Worm (Caenorhabditis elegans): ENCODE results near the gene bli-5.
"Not testable (repeated sequence)": the region's sequence is repeated elsewhere in the genome, so short reads cannot be mapped to it uniquely, and the experiment has no call there.

Gene bli-5

DNA sequence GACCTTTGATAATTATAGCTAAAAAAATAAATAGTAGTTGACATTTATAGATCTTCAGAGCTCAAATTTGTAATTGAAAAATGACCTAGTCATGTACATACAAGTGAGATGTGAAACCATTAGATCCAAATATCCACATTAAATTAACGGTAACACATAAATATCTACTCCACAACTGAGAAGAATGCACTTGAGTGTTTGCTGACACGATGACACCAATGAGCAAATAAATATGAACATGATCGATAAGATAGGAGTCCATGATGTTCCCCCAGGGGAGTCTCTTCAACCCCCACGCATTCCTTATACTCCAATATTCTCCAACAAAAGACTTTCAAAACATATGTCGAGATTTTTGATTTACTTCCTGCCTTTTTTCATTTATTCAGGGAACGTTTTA, 25.1 kb downstream of the bli-5 start, which contains the start of gene ttr-52:
ttr-52 (plus strand) TSS at position 301 of the 400 bp plus-strand sequence.
- TF ChIP-seq ztf-18 (tag; optimal IDR thresholded peaks at IDR 0.05) (no peak), pbrm-1 (GFP tag; IDR thresholded peaks at IDR 0.05) (no peak), lin-40 (tag; optimal IDR thresholded peaks at IDR 0.05) (no peak), B0261.1 (tag; optimal IDR thresholded peaks at IDR 0.05) (no peak), ceh-58 (GFP tag; IDR thresholded peaks at IDR 0.05) (no peak), lin-54 (GFP tag; optimal IDR thresholded peaks at IDR 0.05) (no peak), K12H6.12 (tag; optimal IDR thresholded peaks at IDR 0.05) (no peak), ztf-25 (GFP tag; IDR thresholded peaks at IDR 0.05) (no peak), F22D6.2 (tag; optimal IDR thresholded peaks at IDR 0.05) (no peak)

DNA sequence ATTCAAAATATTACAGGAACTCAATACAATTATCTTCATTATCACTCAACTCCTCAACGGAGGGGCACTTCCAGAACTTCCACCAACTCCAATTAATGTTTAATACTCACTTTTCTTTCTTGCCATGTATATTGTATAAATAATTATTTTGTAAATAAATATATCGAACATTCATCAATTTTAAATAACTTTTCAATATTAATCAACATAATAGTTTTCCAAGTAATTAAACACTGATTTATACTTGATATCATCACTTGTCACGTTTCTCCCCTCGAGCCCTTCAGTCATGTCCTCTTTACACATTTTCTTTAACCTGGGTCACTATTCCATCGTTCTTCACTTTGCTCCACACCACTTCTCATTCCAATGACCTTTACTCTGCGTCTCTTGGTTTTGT, 26.6 kb downstream of the bli-5 start, which contains the start of gene mig-18:
mig-18 (plus strand) TSS at position 301 of the 400 bp plus-strand sequence.
- TF ChIP-seq F57C9.4 (tag; optimal IDR thresholded peaks at IDR 0.05) = no peak
- no peak for TF ChIP-seq ztf-25 (GFP tag; IDR thresholded peaks at IDR 0.05)
- TF ChIP-seq K12H6.12 (tag; optimal IDR thresholded peaks at IDR 0.05) = no peak
- TF ChIP-seq lin-26 (GFP tag; IDR thresholded peaks at IDR 0.05) = no peak
- TF ChIP-seq mxl-1 (tag; optimal IDR thresholded peaks at IDR 0.05) = no peak
- no peak for TF ChIP-seq sdz-38 (tag; optimal IDR thresholded peaks at IDR 0.05)
- TF ChIP-seq C17E4.6 (GFP tag; IDR thresholded peaks at IDR 0.05) = no peak
- no peak for TF ChIP-seq D2030.7 (GFP tag; IDR thresholded peaks at IDR 0.05)
- TF ChIP-seq gei-17 (GFP tag; optimal IDR thresholded peaks at IDR 0.05) = no peak
- TF ChIP-seq bed-1 (GFP tag; IDR thresholded peaks at IDR 0.05) = no peak
- no peak for TF ChIP-seq mel-28 (tag; optimal IDR thresholded peaks at IDR 0.05; ENCODE audit: borderline replicate concordance)
- no peak for TF ChIP-seq hmg-20 (GFP tag; IDR thresholded peaks at IDR 0.05)
- no peak for TF ChIP-seq atf-7 (tag; optimal IDR thresholded peaks at IDR 0.05)
- no peak for TF ChIP-seq C06A6.2 (GFP tag; conservative IDR thresholded peaks at IDR 0.05)
- no peak for TF ChIP-seq Y67H2A.10 (GFP tag; conservative IDR thresholded peaks at IDR 0.05)
- no peak for TF ChIP-seq ama-1 (optimal IDR thresholded peaks at IDR 0.05)
- TF ChIP-seq ama-1 (GFP tag; optimal IDR thresholded peaks at IDR 0.05) = no peak

DNA sequence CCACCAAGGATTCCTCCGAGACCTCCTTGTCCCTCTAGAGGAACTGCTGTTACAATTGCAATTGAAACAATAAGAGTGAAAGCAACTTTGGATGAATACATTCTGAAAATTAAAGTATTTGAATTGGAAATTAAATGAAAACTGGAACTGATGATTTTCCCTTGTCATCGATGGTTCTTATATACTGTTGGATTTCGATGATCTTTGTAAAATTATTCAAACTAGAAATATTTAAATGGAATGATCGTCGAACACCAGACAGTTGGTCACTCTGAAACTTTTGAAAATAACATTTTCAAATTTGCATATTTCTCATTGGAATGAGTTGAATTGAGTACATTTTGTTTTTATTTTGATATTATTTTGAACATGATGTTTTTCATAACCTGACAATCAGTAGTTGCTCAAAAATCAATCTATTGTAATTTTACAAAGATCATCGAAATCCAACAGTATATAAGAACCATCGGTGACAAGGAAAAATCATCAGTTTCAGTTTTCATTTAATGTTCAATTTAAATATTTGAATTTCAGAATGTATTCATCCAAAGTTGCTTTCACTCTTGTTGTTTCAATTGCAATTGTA, 27.8 kb downstream of the bli-5 start, which contains the start of the genes srlf-9 and srlf-10:
srlf-9 (minus strand) TSS at position 101 of the 586 bp plus-strand sequence.
srlf-10 (plus strand) TSS at position 536 of the 586 bp plus-strand sequence.
- not testable (repeated sequence) for TF ChIP-seq Y95B8A.8 (GFP tag; IDR thresholded peaks at IDR 0.05); snpc-1.1 (tag; optimal IDR thresholded peaks at IDR 0.05; ENCODE audit: insufficient read depth); B0019.2 (GFP tag; conservative IDR thresholded peaks at IDR 0.05)

DNA sequence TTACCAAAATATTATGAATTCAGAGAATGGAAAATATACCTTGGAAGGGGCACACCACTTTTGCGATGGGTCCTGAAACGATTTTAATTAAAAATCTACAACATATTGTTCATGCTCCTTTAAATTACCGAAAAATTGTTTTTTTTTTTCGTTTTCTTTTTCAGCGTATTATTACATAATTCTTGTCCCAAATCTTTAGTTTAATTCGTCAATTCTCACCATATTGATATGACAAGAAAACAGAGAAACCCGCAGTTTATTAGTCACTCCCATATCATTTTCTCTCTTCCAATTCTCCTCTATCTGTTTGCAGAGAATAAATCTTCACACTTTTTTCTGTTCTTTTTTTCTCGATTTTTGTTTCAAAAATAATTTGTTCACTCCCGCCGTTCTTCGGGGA, 34.3 kb downstream of the bli-5 start, which contains the start of gene F11F1.1:
F11F1.1 (plus strand) TSS at position 301 of the 400 bp plus-strand sequence.
- TF ChIP-seq F49E8.2 (tag; optimal IDR thresholded peaks at IDR 0.05; ENCODE audit: insufficient read depth) = no peak
- TF ChIP-seq nhr-120 (GFP tag; IDR thresholded peaks at IDR 0.05) = no peak
- TF ChIP-seq bed-2 (GFP tag; IDR thresholded peaks at IDR 0.05) = no peak
- TF ChIP-seq mcd-1 (GFP tag; IDR thresholded peaks at IDR 0.05) = no peak
- no peak for TF ChIP-seq D2030.7 (GFP tag; IDR thresholded peaks at IDR 0.05)
- TF ChIP-seq zfh-2 (GFP tag; conservative IDR thresholded peaks at IDR 0.05) = no peak
- no peak for TF ChIP-seq tbp1 (GFP tag; optimal IDR thresholded peaks at IDR 0.05)
- TF ChIP-seq cebp-2 (GFP tag; IDR thresholded peaks at IDR 0.05) = no peak
- no peak for TF ChIP-seq ceh-27 (GFP tag; optimal IDR thresholded peaks at IDR 0.05)
- TF ChIP-seq snpc-4 (GFP tag; optimal IDR thresholded peaks at IDR 0.05) = no peak
- no peak for TF ChIP-seq snpc-4 (tag; optimal IDR thresholded peaks at IDR 0.05)
- no peak for TF ChIP-seq pha-4 (tag; optimal IDR thresholded peaks at IDR 0.05)

Measured in whole organism, young adult.